Worm (Caenorhabditis elegans): Measurements from ENCODE around the gene col-12.

The col-12 gene

DNA sequence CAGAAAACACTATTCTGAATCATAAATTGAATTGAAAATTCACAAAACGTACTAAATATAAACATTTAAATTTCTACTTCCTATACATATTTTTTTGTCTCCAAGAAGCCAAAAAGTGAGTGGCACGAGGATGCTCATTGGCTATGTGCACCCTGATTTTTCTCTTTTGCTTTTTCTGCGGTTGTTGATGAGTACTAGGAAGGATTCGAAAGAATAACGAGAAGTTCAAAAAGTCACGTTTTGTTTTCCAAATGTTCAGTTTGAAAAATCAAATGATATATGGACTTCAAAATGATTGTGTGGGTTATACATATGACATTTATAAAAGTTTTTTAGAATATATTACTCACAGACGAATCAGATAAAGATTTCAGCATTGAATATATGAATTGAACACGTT lies 39.7 kb upstream of the col-12 start:
- TF ChIP-seq lag-1 (GFP tag; IDR thresholded peaks at IDR 0.05), result no peak
- no peak for TF ChIP-seq gei-17 (GFP tag; optimal IDR thresholded peaks at IDR 0.05)
- TF ChIP-seq cebp-1 (GFP tag; IDR thresholded peaks at IDR 0.05), result no peak
- TF ChIP-seq cebp-1 (tag; optimal IDR thresholded peaks at IDR 0.05), result no peak
- TF ChIP-seq mcd-1 (GFP tag; IDR thresholded peaks at IDR 0.05), result no peak
- no peak for TF ChIP-seq tbx-9 (tag; optimal IDR thresholded peaks at IDR 0.05; ENCODE audit: borderline replicate concordance)
- no peak for TF ChIP-seq ceh-79 (tag; optimal IDR thresholded peaks at IDR 0.05)
- TF ChIP-seq egl-18 (GFP tag; IDR thresholded peaks at IDR 0.05), result no peak
- TF ChIP-seq rcor-1 (GFP tag; IDR thresholded peaks at IDR 0.05), result no peak
- TF ChIP-seq Y53F4B.3 (GFP tag; IDR thresholded peaks at IDR 0.05), result no peak
- no peak for TF ChIP-seq madf-6 (GFP tag; IDR thresholded peaks at IDR 0.05)
- TF ChIP-seq ZK185.1 (tag; optimal IDR thresholded peaks at IDR 0.05; ENCODE audit: poor library complexity, severe bottlenecking), result no peak
- TF ChIP-seq sea-2 (GFP tag; IDR thresholded peaks at IDR 0.05), result no peak
- no peak for TF ChIP-seq F52B5.7 (tag; optimal IDR thresholded peaks at IDR 0.05)
- TF ChIP-seq ceh-27 (GFP tag; optimal IDR thresholded peaks at IDR 0.05), result no peak
- no peak for TF ChIP-seq ztf-25 (GFP tag; IDR thresholded peaks at IDR 0.05)
- TF ChIP-seq F57A8.1 (GFP tag; optimal IDR thresholded peaks at IDR 0.05), result no peak
- TF ChIP-seq egrh-3 (GFP tag; IDR thresholded peaks at IDR 0.05), result no peak
- TF ChIP-seq efl-1 (GFP tag; optimal IDR thresholded peaks at IDR 0.05), result no peak
- TF ChIP-seq snpc-3.4 (tag; optimal IDR thresholded peaks at IDR 0.05), result no peak

DNA sequence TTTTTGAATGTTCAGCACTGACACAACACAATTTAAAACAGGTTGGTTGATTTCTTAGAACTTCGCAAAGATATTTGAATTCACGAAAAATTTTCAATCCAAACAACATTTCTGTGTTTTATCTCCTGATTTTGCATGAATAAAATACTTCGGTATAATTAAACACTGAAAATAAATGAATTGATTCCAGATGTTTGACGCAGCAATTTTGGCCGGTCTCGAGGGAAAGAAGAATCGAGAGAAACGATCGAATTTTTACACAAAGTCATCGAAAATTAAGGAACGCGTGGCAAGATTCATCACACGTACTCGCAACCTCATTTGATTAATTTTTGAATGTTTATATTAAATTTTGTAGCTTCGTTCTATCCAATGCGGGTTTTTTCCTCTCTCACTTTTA lies 39.2 kb upstream of the col-12 start:
- TF ChIP-seq zfh-2 (GFP tag; conservative IDR thresholded peaks at IDR 0.05), result no peak
- no peak for TF ChIP-seq tlf-1 (GFP tag; optimal IDR thresholded peaks at IDR 0.05)
- TF ChIP-seq mel-28 (tag; optimal IDR thresholded peaks at IDR 0.05; ENCODE audit: borderline replicate concordance), result no peak
- TF ChIP-seq F33H1.4 (GFP tag; IDR thresholded peaks at IDR 0.05), result no peak
- TF ChIP-seq nhr-179 (tag; optimal IDR thresholded peaks at IDR 0.05), result no peak
- no peak for TF ChIP-seq attf-6 (GFP tag; IDR thresholded peaks at IDR 0.05)
- TF ChIP-seq dpl-1 (GFP tag; optimal IDR thresholded peaks at IDR 0.05), result no peak

DNA sequence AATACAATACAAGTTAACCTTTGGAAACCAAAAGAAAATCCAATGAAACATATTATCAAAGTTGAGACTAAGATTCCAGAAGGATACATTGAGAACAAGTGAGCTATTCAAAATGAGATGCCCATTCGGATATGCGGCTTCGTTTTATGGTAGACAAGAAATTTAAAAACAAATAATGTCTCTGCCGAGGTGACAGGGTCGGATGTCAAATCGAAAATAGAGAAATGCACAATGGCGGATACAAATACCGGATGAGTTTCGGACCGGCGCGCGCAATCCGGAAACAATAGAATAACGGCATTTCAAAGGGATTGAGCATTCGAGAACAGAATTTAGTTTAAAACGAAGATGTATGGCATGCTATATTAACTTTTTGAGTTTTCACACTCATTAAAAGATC lies 38.3 kb upstream of the col-12 start, which contains the start of gene F22E12.3:
TSS of gene F22E12.3 (minus strand) at position 101 of the 400 bp plus-strand sequence.
- TF ChIP-seq C17E4.6 (GFP tag; IDR thresholded peaks at IDR 0.05), result no peak
- TF ChIP-seq nhr-80 (tag; optimal IDR thresholded peaks at IDR 0.05), result no peak
- TF ChIP-seq attf-3 (GFP tag; conservative IDR thresholded peaks at IDR 0.05), result no peak
- TF ChIP-seq ceh-40 (GFP tag; IDR thresholded peaks at IDR 0.05), result no peak
- no peak for TF ChIP-seq cebp-1 (GFP tag; IDR thresholded peaks at IDR 0.05)
- TF ChIP-seq cebp-1 (tag; optimal IDR thresholded peaks at IDR 0.05), result no peak
- TF ChIP-seq F10E7.11 (tag; optimal IDR thresholded peaks at IDR 0.05), result no peak

DNA sequence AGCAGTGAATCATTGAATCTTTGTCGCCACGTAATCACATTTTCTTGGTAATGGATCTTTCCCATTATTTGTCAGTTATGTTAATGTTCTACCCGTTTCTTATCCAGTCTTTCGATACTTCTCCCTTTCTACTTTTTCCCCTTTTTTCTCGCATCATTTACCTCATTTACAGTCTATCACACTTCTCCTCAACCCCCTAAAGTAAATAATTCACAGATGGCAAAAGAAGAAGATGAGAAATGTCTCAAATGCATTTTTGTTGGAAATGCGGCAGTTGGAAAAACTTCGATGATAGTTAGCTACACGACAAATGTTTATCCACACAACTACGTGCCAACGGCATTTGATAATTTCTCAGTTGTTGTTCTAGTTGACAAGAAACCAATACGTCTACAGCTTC lies 37.1 kb upstream of the col-12 start, which contains the start of gene chw-1:
TSS of gene chw-1 (plus strand) at position 217 of the 400 bp plus-strand sequence.
- no peak for TF ChIP-seq K11D2.4 (GFP tag; IDR thresholded peaks at IDR 0.05)
- TF ChIP-seq ceh-58 (GFP tag; IDR thresholded peaks at IDR 0.05), result no peak

DNA sequence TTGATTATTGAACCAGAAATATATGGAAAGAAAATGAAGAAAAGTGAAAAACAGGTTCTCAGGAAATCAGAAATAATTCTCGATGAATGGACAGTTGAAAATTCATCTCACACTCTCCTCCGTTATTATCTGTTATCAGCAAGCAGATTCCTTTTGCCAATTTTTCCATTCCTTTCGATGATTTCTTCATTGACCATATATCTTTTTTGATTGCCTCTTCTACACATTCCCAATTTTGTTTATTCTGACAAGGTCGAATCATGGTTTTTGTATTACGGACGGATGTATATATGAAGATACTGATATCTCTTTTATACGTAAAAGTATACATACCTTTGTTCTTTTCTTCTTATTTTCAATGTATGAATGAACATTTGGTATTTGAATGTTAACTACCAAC lies 35.7 kb upstream of the col-12 start:
- TF ChIP-seq repo-1 (tag; optimal IDR thresholded peaks at IDR 0.05) (no peak), fkh-3 (tag; optimal IDR thresholded peaks at IDR 0.05) (no peak), rpc-1 (optimal IDR thresholded peaks at IDR 0.05) (no peak), rpc-1 (tag; optimal IDR thresholded peaks at IDR 0.05) (no peak)

Measured in whole organism, young adult.